Fruit fly (Drosophila melanogaster) whole organism, adult: ENCODE measurements around the gene HP4.
A peak's percentile ranks its signal among the peaks of the same experiment; 100 is the strongest.

ENCODE experiments used
- CG11617 ChIP-seq: fragments of 200-800 bp; sonication (Bioruptor generic); optimal IDR thresholded peaks from 2 replicates; lab custom pipeline; 2017; ENCODE audit warnings: mild to moderate bottlenecking, missing biosample characterization, missing genetic modification reagents, missing genetic modification characterization
- CG12768 ChIP-seq: fragments of 200-800 bp; sonication (Bioruptor generic); optimal IDR thresholded peaks from 2 replicates; lab custom pipeline; 2017; ENCODE audit warnings: missing biosample characterization, missing genetic modification characterization, mild to moderate bottlenecking, moderate library complexity, missing genetic modification reagents
- CG14711 ChIP-seq: fragments of 200-800 bp; sonication (Bioruptor generic); optimal IDR thresholded peaks from 2 replicates; lab custom pipeline; 2018; ENCODE audit warnings: missing biosample characterization, mild to moderate bottlenecking, missing genetic modification characterization, moderate library complexity
- CG1620 ChIP-seq: fragments of 200-800 bp; sonication (Bioruptor generic); optimal IDR thresholded peaks from 2 replicates; lab custom pipeline; 2016; ENCODE audit warnings: missing biosample characterization, missing genetic modification characterization
- CG33017 ChIP-seq: fragments of 200-800 bp; sonication (Bioruptor generic); optimal IDR thresholded peaks from 2 replicates; lab custom pipeline; 2018; ENCODE audit warnings: missing biosample characterization, mild to moderate bottlenecking, missing genetic modification characterization, moderate library complexity
- CG5204 ChIP-seq: fragments of 200-800 bp; sonication (Bioruptor generic); optimal IDR thresholded peaks from 2 replicates; lab custom pipeline; 2016; ENCODE audit warnings: missing biosample characterization, missing genetic modification characterization
- CG7045 ChIP-seq: fragments of 200-800 bp; sonication (Bioruptor generic); optimal IDR thresholded peaks from 2 replicates; lab custom pipeline; 2017; ENCODE audit warnings: missing biosample characterization, mild to moderate bottlenecking, missing genetic modification characterization
- CG7101 ChIP-seq: fragments of 200-800 bp; sonication (Bioruptor generic); optimal IDR thresholded peaks from 2 replicates; lab custom pipeline; 2018; ENCODE audit warnings: missing biosample characterization, mild to moderate bottlenecking, missing genetic modification characterization, moderate library complexity
- Clk ChIP-seq: fragments of 200-800 bp; sonication (Bioruptor generic); optimal IDR thresholded peaks from 2 replicates; lab custom pipeline; 2017; ENCODE audit warnings: missing biosample characterization, missing genetic modification characterization
- Crg-1 ChIP-seq: fragments of 200-800 bp; sonication (Bioruptor generic); optimal IDR thresholded peaks from 2 replicates; lab custom pipeline; 2016; ENCODE audit warnings: missing biosample characterization, missing genetic modification characterization
- Hr96 ChIP-seq: fragments of 200-800 bp; sonication (Bioruptor generic); optimal IDR thresholded peaks from 2 replicates; lab custom pipeline; 2016; ENCODE audit warnings: missing biosample characterization, missing genetic modification characterization
- Mnt ChIP-seq: fragments of 200-800 bp; sonication (Bioruptor generic); optimal IDR thresholded peaks from 2 replicates; lab custom pipeline; 2016; ENCODE audit warnings: missing biosample characterization, mild to moderate bottlenecking, missing genetic modification characterization
- bab1 ChIP-seq: fragments of 200-800 bp; sonication (Bioruptor generic); optimal IDR thresholded peaks from 3 replicates; lab custom pipeline; 2019; ENCODE audit warnings: missing biosample characterization, mild to moderate bottlenecking, missing genetic modification characterization, moderate library complexity
- cic ChIP-seq: fragments of 200-800 bp; sonication (Bioruptor generic); optimal IDR thresholded peaks from 2 replicates; lab custom pipeline; 2017; ENCODE audit warnings: missing biosample characterization, mild to moderate bottlenecking, missing genetic modification characterization, moderate library complexity
- cnc ChIP-seq, 2 experiments: fragments of >200 bp; optimal IDR thresholded peaks; 2 replicates each; lab custom pipeline; 2017
- kay ChIP-seq: fragments of 200-800 bp; sonication (Bioruptor generic); peaks from one replicate; lab custom pipeline; 2016; ENCODE audit warnings: missing biosample characterization, missing genetic modification characterization, borderline replicate concordance
- ovo ChIP-seq: fragments of 200-800 bp; sonication (Bioruptor generic); optimal IDR thresholded peaks from 2 replicates; lab custom pipeline; 2016; ENCODE audit warnings: missing biosample characterization, missing genetic modification characterization
- pad ChIP-seq: fragments of 200-800 bp; sonication (Bioruptor generic); optimal IDR thresholded peaks from 3 replicates; lab custom pipeline; 2017; ENCODE audit warnings: missing biosample characterization, missing genetic modification characterization, mild to moderate bottlenecking, moderate library complexity, missing genetic modification reagents
- tj ChIP-seq: fragments of 200-800 bp; sonication (Bioruptor generic); optimal IDR thresholded peaks from 3 replicates; lab custom pipeline; 2017; ENCODE audit warnings: missing biosample characterization, mild to moderate bottlenecking, missing genetic modification characterization, moderate library complexity
- toe ChIP-seq: fragments of 200-800 bp; sonication (Bioruptor generic); optimal IDR thresholded peaks from 2 replicates; lab custom pipeline; 2016; ENCODE audit warnings: missing biosample characterization, missing genetic modification characterization

The HP4 gene

dm6 chr3L:7958083-7958482, 17.9 kb downstream of the HP4 start:
- TF ChIP-seq ovo (GFP tag; lab: Kevin White, UChicago) (no peak), CG5204 (GFP tag; lab: Kevin White, UChicago) (no peak)

dm6 chr3L:7956718-7957117, 19.2 kb downstream of the HP4 start:
- TF ChIP-seq kay (GFP tag; lab: Kevin White, UChicago) (no peak), bab1 (GFP tag; lab: Kevin White, UChicago) (no peak), Hr96 (GFP tag; lab: Kevin White, UChicago) (no peak), CG14711 (tag; lab: Kevin White, UChicago) (no peak), CG7045 (no peak), Crg-1 (GFP tag; lab: Kevin White, UChicago) (no peak), pad (GFP tag; lab: Kevin White, UChicago) (no peak), toe (GFP tag; lab: Kevin White, UChicago) (no peak), tj (GFP tag; lab: Kevin White, UChicago) (no peak), CG12768 (GFP tag; lab: Kevin White, UChicago) (no peak), CG7101 (tag; lab: Kevin White, UChicago) (no peak), ovo (GFP tag; lab: Kevin White, UChicago) (no peak), cic (GFP tag; lab: Kevin White, UChicago) (no peak)

dm6 chr3L:7954967-7955366, 21.0 kb downstream of the HP4 start:
- TF ChIP-seq cnc (optimal IDR thresholded peaks at IDR 0.05; lab: Kevin White, UChicago) (no peak), CG1620 (GFP tag; lab: Kevin White, UChicago) (no peak), Hr96 (GFP tag; lab: Kevin White, UChicago) (no peak), kay (GFP tag; lab: Kevin White, UChicago) (no peak), ovo (GFP tag; lab: Kevin White, UChicago) (no peak), CG12768 (GFP tag; lab: Kevin White, UChicago) (no peak), CG7045 (no peak), CG5204 (GFP tag; lab: Kevin White, UChicago) (no peak), pad (GFP tag; lab: Kevin White, UChicago) (no peak)

- TF ChIP-seq CG12768 (GFP tag; lab: Kevin White, UChicago) (no peak), toe (GFP tag; lab: Kevin White, UChicago) (no peak), Hr96 (GFP tag; lab: Kevin White, UChicago) (no peak), Mnt (GFP tag; lab: Kevin White, UChicago) (no peak), cnc (optimal IDR thresholded peaks at IDR 0.05; lab: Kevin White, UChicago) (no peak), CG14711 (tag; lab: Kevin White, UChicago) (no peak), bab1 (GFP tag; lab: Kevin White, UChicago) (no peak), CG1620 (GFP tag; lab: Kevin White, UChicago) (no peak), CG7101 (tag; lab: Kevin White, UChicago) (no peak), cic (GFP tag; lab: Kevin White, UChicago) (no peak), pad (GFP tag; lab: Kevin White, UChicago) (no peak), Crg-1 (GFP tag; lab: Kevin White, UChicago) (no peak), kay (GFP tag; lab: Kevin White, UChicago) (no peak), tj (GFP tag; lab: Kevin White, UChicago) (no peak), CG7045 (no peak), ovo (GFP tag; lab: Kevin White, UChicago) (no peak), CG11617 (GFP tag; lab: Kevin White, UChicago) (no peak), Clk (no peak), CG33017 (tag; lab: Kevin White, UChicago) (no peak), CG5204 (GFP tag; lab: Kevin White, UChicago) (no peak)
These were observed 22.2 kb downstream of the HP4 start for dm6 chr3L:7953728-7954127.

- TF ChIP-seq kay (GFP tag; lab: Kevin White, UChicago) = peak; percentile 45
- TF ChIP-seq CG33017 (tag; lab: Kevin White, UChicago) = no peak
These were observed 23.0 kb downstream of the HP4 start for dm6 chr3L:7952978-7953377.

- TF ChIP-seq pad (GFP tag; lab: Kevin White, UChicago) (no peak), CG7101 (tag; lab: Kevin White, UChicago) (no peak), Clk (no peak), bab1 (GFP tag; lab: Kevin White, UChicago) (no peak), cic (GFP tag; lab: Kevin White, UChicago) (no peak)
These were observed 23.4 kb downstream of the HP4 start for dm6 chr3L:7952560-7952959.

- TF ChIP-seq CG12768 (GFP tag; lab: Kevin White, UChicago) (no peak), toe (GFP tag; lab: Kevin White, UChicago) (no peak), cic (GFP tag; lab: Kevin White, UChicago) (peak; percentile 40), bab1 (GFP tag; lab: Kevin White, UChicago) (no peak), CG5204 (GFP tag; lab: Kevin White, UChicago) (no peak), Clk (no peak), tj (GFP tag; lab: Kevin White, UChicago) (peak; percentile 42), cnc (optimal IDR thresholded peaks at IDR 0.05; lab: Kevin White, UChicago) (no peak), CG14711 (tag; lab: Kevin White, UChicago) (no peak), CG7045 (no peak), Mnt (GFP tag; lab: Kevin White, UChicago) (no peak), kay (GFP tag; lab: Kevin White, UChicago) (peak; percentile 82)
These were observed 24.1 kb downstream of the HP4 start for dm6 chr3L:7951841-7952240.
